Fruit fly (Drosophila melanogaster) S2 (cell line): ENCODE results near the gene TwdlC.

ENCODE experiments used
- CG8478 ChIP-seq: fragments of >200 bp; optimal IDR thresholded peaks from 2 replicates; lab custom pipeline; 2018
- CTCF ChIP-seq, 2 experiments: fragments of >200 bp; optimal IDR thresholded peaks; 2 replicates each; lab custom pipeline; 2018

DNA sequence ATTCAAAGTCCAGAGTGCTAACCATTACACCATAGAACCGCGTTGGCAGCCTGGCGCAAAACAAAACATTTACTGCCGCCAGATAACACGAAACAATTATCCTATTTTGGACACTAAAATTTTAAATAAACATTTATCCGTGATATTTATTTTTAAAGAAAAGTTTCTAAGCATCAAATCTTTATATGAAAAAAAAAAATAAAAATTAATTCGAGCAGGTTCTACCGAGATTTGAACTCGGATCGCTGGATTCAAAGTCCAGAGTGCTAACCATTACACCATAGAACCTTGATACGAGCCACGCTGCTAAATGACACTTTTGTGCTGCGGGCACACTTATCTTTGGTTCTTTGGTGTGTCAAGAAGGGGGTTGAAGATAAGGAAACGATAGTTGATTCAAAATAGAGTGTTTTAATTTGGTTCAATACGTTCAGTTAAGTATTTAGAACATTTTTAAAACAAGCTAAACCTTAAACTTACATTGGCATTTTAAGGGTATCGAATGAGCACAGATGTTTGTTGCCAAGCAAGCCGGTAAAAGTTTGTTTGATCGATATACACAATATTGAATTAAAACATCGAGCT, 47.2 kb upstream of the TwdlC start, which contains the start of gene Spag1:
- TF ChIP-seq CG8478 (no peak), CTCF (optimal IDR thresholded peaks at IDR 0.05; lab: Kevin White, UChicago) (no peak)
